Fruit fly (Drosophila melanogaster): Measurements from ENCODE around the gene ph-d.
A peak's percentile ranks its signal among the peaks of the same experiment; 100 is the strongest.

The ph-d gene

DNA sequence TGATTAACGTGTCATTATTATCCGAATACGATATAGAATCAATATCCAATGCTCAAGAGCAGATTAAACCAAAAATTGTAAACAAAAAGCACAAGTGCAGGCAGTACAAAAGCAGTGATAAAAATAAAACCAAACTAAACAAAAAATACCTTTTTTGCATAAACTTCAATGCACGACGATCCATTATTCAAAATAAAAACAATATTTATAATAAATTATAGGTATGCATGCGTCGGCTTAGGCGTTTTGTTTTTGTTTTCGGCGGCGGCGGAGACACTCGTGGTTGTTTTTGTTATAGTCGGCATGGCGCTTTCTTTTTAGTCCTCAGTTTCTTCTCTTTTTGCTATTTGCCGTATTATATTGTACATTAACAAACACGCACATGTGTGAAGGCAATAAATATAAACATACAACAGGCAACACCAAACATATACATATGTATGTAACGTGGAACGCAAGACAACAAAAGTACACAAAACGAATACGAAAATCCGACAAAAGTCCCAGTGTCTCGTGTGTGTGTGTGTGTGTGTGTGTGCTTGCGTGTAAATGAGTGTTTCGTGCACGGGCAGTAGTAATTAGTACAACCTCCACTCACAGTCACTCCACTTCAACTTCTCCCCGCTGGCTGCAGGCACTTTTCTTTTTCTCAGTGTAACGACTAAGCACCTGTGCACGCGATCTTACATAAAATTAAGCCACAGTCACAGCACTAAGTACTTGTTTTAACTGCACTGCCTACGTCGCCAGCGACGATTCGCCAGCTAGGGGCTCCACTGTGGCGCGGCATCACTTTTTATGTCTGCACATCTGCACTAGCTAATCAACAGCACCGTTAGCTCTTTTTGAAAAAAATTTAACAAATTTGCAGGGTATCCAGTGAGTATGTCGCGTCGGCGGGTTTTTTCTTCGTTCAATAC lies 13.0 kb upstream of the ph-d start (continued):
- peak; percentile 9 for TF ChIP-seq acj6 (GFP tag; optimal IDR thresholded peaks at IDR 0.05)
- peak; percentile 16 for TF ChIP-seq CG32006 (GFP tag; optimal IDR thresholded peaks at IDR 0.05)
- 0 out of 3 replicates have a peak, but pooled peaks have one; percentile 12 for TF ChIP-seq CG8119 (GFP tag; IDR thresholded peaks at IDR 0.05)
- TF ChIP-seq CG34406 (GFP tag; optimal IDR thresholded peaks at IDR 0.05), result no peak
- no peak for TF ChIP-seq net (GFP tag; optimal IDR thresholded peaks at IDR 0.05)
- TF ChIP-seq cyc (GFP tag; optimal IDR thresholded peaks at IDR 0.05), result peak; percentile 25
- no peak for TF ChIP-seq topi (GFP tag; optimal IDR thresholded peaks at IDR 0.05)
- peak; percentile 46 for TF ChIP-seq Hr4 (GFP tag; optimal IDR thresholded peaks at IDR 0.05)
- no peak for TF ChIP-seq eg (GFP tag; IDR thresholded peaks at IDR 0.05)
- TF ChIP-seq CG10669 (GFP tag; optimal IDR thresholded peaks at IDR 0.05), result no peak
- peak; percentile 1 for TF ChIP-seq CG4318 (GFP tag; optimal IDR thresholded peaks at IDR 0.05)
- TF ChIP-seq Hr39 (GFP tag; optimal IDR thresholded peaks at IDR 0.05), result peak; percentile 46
- peak; percentile 31 for TF ChIP-seq Sox15 (GFP tag; optimal IDR thresholded peaks at IDR 0.05)
- peak; percentile 37 for TF ChIP-seq CG11902 (GFP tag; optimal IDR thresholded peaks at IDR 0.05)
- TF ChIP-seq CG10631 (GFP tag; optimal IDR thresholded peaks at IDR 0.05), result peak; percentile 39
- TF ChIP-seq Met (GFP tag; optimal IDR thresholded peaks at IDR 0.05), result no peak
- TF ChIP-seq Ets96B (tag; optimal IDR thresholded peaks at IDR 0.05), result no peak
- TF ChIP-seq CG9139 (GFP tag; optimal IDR thresholded peaks at IDR 0.05), result no peak
- TF ChIP-seq fkh (GFP tag; optimal IDR thresholded peaks at IDR 0.05), result peak; percentile 44
- TF ChIP-seq Eip78C (GFP tag), result peak; percentile 69
- no peak for TF ChIP-seq fd85E (GFP tag; optimal IDR thresholded peaks at IDR 0.05)
- no peak for TF ChIP-seq CG6808 (GFP tag; optimal IDR thresholded peaks at IDR 0.05)
- peak; percentile 14 for TF ChIP-seq pdm3 (GFP tag; optimal IDR thresholded peaks at IDR 0.05)
- peak; percentile 61; the same call in 1 of the 2 replicates for TF ChIP-seq CG15336 (GFP tag; IDR thresholded peaks at IDR 0.05)

DNA sequence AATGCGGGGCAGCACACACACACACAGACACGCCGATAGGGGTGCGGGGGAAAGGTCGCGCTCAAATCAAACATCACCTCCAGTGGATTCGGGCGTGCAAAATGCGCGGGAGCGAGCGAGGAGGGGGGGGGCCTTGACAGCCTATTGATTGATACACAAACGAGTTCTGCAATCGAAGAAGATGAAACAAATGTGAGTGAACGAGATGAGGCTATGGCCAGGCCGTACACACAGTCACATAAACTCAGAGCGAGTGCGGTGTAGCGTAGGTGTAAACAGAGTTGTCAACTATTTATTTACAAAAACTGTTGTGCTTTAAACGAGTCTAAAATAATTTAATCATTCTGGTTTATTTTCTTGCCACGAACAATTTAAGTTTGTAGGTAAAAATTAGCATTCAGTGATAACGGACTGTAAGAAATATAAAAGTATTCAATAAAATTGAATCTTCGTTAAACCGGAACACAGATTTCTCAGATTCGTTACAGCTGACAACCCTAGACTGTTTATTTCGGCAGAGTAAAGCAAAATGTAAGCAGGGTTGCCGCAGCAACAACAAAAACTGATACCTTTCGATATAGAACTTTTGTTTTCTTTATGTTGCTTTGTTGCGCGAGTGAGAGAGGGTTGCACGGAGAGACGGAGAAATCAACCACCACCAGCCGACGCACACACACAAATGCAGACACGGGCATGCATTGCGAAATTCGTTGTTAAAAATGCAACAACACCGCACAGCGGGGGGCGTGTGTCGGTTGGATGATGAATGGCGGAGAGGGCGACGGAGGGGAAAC lies 12.1 kb upstream of the ph-d start:
- TF ChIP-seq CG9139 (GFP tag; optimal IDR thresholded peaks at IDR 0.05), result peak; percentile 79
- TF ChIP-seq CG3919 (GFP tag; optimal IDR thresholded peaks at IDR 0.05), result peak; percentile 81
- TF ChIP-seq CG34406 (GFP tag; optimal IDR thresholded peaks at IDR 0.05), result peak; percentile 88
- TF ChIP-seq Sox102F (GFP tag; optimal IDR thresholded peaks at IDR 0.05), result peak; percentile 87
- peak; percentile 93 for TF ChIP-seq Hr39 (GFP tag; optimal IDR thresholded peaks at IDR 0.05)
- TF ChIP-seq CG32006 (GFP tag; optimal IDR thresholded peaks at IDR 0.05), result peak; percentile 82
- TF ChIP-seq Eip75B (GFP tag; optimal IDR thresholded peaks at IDR 0.05), result peak; percentile 84
- TF ChIP-seq lz (GFP tag; optimal IDR thresholded peaks at IDR 0.05), result peak; percentile 94
- TF ChIP-seq cyc (GFP tag; optimal IDR thresholded peaks at IDR 0.05), result peak; percentile 92
- peak; percentile 92 for TF ChIP-seq Smox (GFP tag; optimal IDR thresholded peaks at IDR 0.05)
- peak; percentile 87 for TF ChIP-seq vri (GFP tag; optimal IDR thresholded peaks at IDR 0.05)
- peak; percentile 83 for TF ChIP-seq CG8119 (GFP tag; IDR thresholded peaks at IDR 0.05)
- peak; percentile 90 for TF ChIP-seq OdsH (GFP tag; optimal IDR thresholded peaks at IDR 0.05)
- TF ChIP-seq CG1621 (tag; optimal IDR thresholded peaks at IDR 0.05), result peak; percentile 81
- peak; percentile 73 for TF ChIP-seq CG11294 (GFP tag; IDR thresholded peaks at IDR 0.05)
- peak; percentile 80 for TF ChIP-seq Hr4 (GFP tag; optimal IDR thresholded peaks at IDR 0.05)
- peak; percentile 69; the same call in 2 of the 3 replicates for TF ChIP-seq eg (GFP tag; IDR thresholded peaks at IDR 0.05)
- TF ChIP-seq Sox14 (GFP tag; optimal IDR thresholded peaks at IDR 0.05), result peak; percentile 92
- peak; percentile 87 for TF ChIP-seq acj6 (GFP tag; optimal IDR thresholded peaks at IDR 0.05)
- TF ChIP-seq Gug (GFP tag; IDR thresholded peaks at IDR 0.05), result peak; percentile 67
- TF ChIP-seq CG8319 (GFP tag; optimal IDR thresholded peaks at IDR 0.05), result peak; percentile 85
- peak; percentile 90 for TF ChIP-seq Ets21C (GFP tag; optimal IDR thresholded peaks at IDR 0.05)
- peak; percentile 86 for TF ChIP-seq CG3032 (tag; optimal IDR thresholded peaks at IDR 0.05)
- TF ChIP-seq CG10669 (GFP tag; optimal IDR thresholded peaks at IDR 0.05), result peak; percentile 91
- TF ChIP-seq net (GFP tag; optimal IDR thresholded peaks at IDR 0.05), result peak; percentile 85
- peak; percentile 43 for TF ChIP-seq fkh (GFP tag; optimal IDR thresholded peaks at IDR 0.05)
- TF ChIP-seq Eip93F (GFP tag; optimal IDR thresholded peaks at IDR 0.05), result peak; percentile 85
- TF ChIP-seq CG16779 (tag; optimal IDR thresholded peaks at IDR 0.05), result peak; percentile 68
- peak; percentile 96 for TF ChIP-seq Eip78C (GFP tag)
- peak; percentile 34 to 79 for TF ChIP-seq ss (GFP tag; optimal IDR thresholded peaks at IDR 0.05)
- TF ChIP-seq achi (GFP tag; optimal IDR thresholded peaks at IDR 0.05), result peak; percentile 87
- TF ChIP-seq esn (GFP tag; optimal IDR thresholded peaks at IDR 0.05), result peak; percentile 94
- TF ChIP-seq CG4318 (GFP tag; optimal IDR thresholded peaks at IDR 0.05), result peak; percentile 68
- peak; percentile 89 for TF ChIP-seq pdm3 (GFP tag; optimal IDR thresholded peaks at IDR 0.05)
- no peak for TF ChIP-seq Hr38 (GFP tag; optimal IDR thresholded peaks at IDR 0.05)

All from whole organism, prepupa.